Fruit fly (Drosophila melanogaster) whole organism, pupa: ENCODE results near the gene pad.

Experiments used
- CG12605 ChIP-seq: fragments of 200-800 bp; sonication (Bioruptor generic); IDR thresholded peaks from 2 replicates; pipeline ENCODE4 v1.3.6; 2022; ENCODE audit warnings: missing biosample characterization, missing genetic modification characterization
- CG13204 ChIP-seq: fragments of 200-800 bp; sonication (Bioruptor generic); optimal IDR thresholded peaks from 2 replicates; lab custom pipeline; 2018; ENCODE audit warnings: missing biosample characterization, mild to moderate bottlenecking, missing genetic modification characterization, moderate library complexity
- CG14655 ChIP-seq: fragments of 200-800 bp; sonication (Bioruptor generic); optimal IDR thresholded peaks from 3 replicates; lab custom pipeline; 2017; ENCODE audit warnings: mild to moderate bottlenecking, missing biosample characterization, missing genetic modification reagents, missing genetic modification characterization
- CG15710 ChIP-seq: fragments of 200-800 bp; sonication (Bioruptor generic); optimal IDR thresholded peaks from 2 replicates; lab custom pipeline; 2018; ENCODE audit warnings: missing biosample characterization, mild to moderate bottlenecking, missing genetic modification characterization, moderate library complexity
- CG17806 ChIP-seq: fragments of 200-800 bp; sonication (Bioruptor generic); optimal IDR thresholded peaks from 2 replicates; lab custom pipeline; 2018; ENCODE audit warnings: missing biosample characterization, mild to moderate bottlenecking, missing genetic modification characterization, moderate library complexity
- CG32121 ChIP-seq: fragments of 200-800 bp; sonication (Bioruptor generic); IDR thresholded peaks from 2 replicates; pipeline ENCODE4 v1.3.6; 2022; ENCODE audit warnings: missing biosample characterization, missing genetic modification characterization
- CG8159 ChIP-seq: fragments of 200-800 bp; sonication (Bioruptor generic); optimal IDR thresholded peaks from 3 replicates; lab custom pipeline; 2018; ENCODE audit warnings: missing biosample characterization, mild to moderate bottlenecking, missing genetic modification characterization, moderate library complexity
- D1 ChIP-seq: fragments of 200-800 bp; sonication (Bioruptor generic); optimal IDR thresholded peaks from 2 replicates; lab custom pipeline; 2018; ENCODE audit warnings: missing biosample characterization, mild to moderate bottlenecking, missing genetic modification characterization, moderate library complexity
- EcR ChIP-seq: fragments of 200-800 bp; sonication (Bioruptor generic); optimal IDR thresholded peaks from 3 replicates; lab custom pipeline; 2019; ENCODE audit warnings: missing biosample characterization, missing genetic modification characterization, mild to moderate bottlenecking, moderate library complexity, missing genetic modification reagents
- Ets98B ChIP-seq: fragments of 200-800 bp; sonication (Bioruptor generic); IDR thresholded peaks from 2 replicates; pipeline ENCODE4 v1.3.6; 2022; ENCODE audit warnings: missing biosample characterization, missing genetic modification characterization
- Pif1B ChIP-seq: fragments of 200-800 bp; sonication (Bioruptor generic); optimal IDR thresholded peaks from 3 replicates; lab custom pipeline; 2016; ENCODE audit warnings: missing biosample characterization, missing genetic modification characterization
- Snoo ChIP-seq: fragments of 200-800 bp; sonication (Bioruptor generic); optimal IDR thresholded peaks from 3 replicates; lab custom pipeline; 2017; ENCODE audit warnings: missing biosample characterization, mild to moderate bottlenecking, missing genetic modification characterization, inconsistent platforms
- fd96Ca ChIP-seq: fragments of 200-800 bp; sonication (Bioruptor generic); IDR thresholded peaks from 3 replicates; pipeline ENCODE4 v1.3.6; 2022; ENCODE audit warnings: missing biosample characterization, missing genetic modification characterization

DNA sequence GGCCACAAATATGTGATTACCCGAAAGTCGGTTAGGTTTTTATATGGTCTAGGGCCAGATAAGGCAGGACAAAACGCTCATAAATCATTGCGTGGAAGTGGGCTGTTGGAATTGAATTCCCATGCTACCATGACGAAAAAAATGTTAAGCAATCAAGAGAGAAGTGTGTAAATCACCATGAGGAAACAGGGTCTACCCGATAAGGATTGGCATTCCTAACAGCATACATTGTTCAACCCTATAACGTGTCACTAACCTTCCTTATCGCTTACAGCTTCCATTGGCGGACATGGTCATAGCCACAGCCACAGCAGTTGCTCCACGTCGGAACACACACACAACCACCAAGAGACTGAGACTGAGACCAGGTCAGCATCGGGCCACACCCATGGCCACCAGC lies 34.1 kb upstream of the pad start:
- no peak for TF ChIP-seq CG17806 (tag; lab: Kevin White, UChicago)
- TF ChIP-seq fd96Ca (GFP tag; lab: Robert Waterston, UW): no peak
- no peak for TF ChIP-seq CG15710
- no peak for TF ChIP-seq Pif1B
- TF ChIP-seq EcR: peak; percentile 69
- TF ChIP-seq Snoo (tag; lab: Kevin White, UChicago): no peak
- TF ChIP-seq CG13204 (GFP tag; lab: Kevin White, UChicago): no peak
- no peak for TF ChIP-seq D1 (tag; lab: Kevin White, UChicago)
- no peak for TF ChIP-seq CG14655 (GFP tag; lab: Kevin White, UChicago)
- no peak for TF ChIP-seq CG12605 (GFP tag; lab: Robert Waterston, UW)
- no peak for TF ChIP-seq CG32121 (GFP tag; lab: Robert Waterston, UW)
- no peak for TF ChIP-seq CG8159
- TF ChIP-seq Ets98B: no peak
